Fruit fly (Drosophila melanogaster) whole organism, prepupa: ENCODE data around the gene dmrt93B.

Experiments used
- Blimp-1 ChIP-seq: fragments of 200-800 bp; sonication (Bioruptor generic); optimal IDR thresholded peaks from 3 replicates; lab custom pipeline; 2017; ENCODE audit warnings: missing biosample characterization, missing genetic modification characterization, mild to moderate bottlenecking, moderate library complexity, missing genetic modification reagents
- CG10631 ChIP-seq: fragments of 200-800 bp; sonication (Bioruptor generic); optimal IDR thresholded peaks from 2 replicates; lab custom pipeline; 2016; ENCODE audit warnings: missing biosample characterization, missing genetic modification characterization
- CG10669 ChIP-seq: fragments of 200-800 bp; sonication (Bioruptor generic); optimal IDR thresholded peaks from 3 replicates; lab custom pipeline; 2018; ENCODE audit warnings: missing biosample characterization, mild to moderate bottlenecking, missing genetic modification characterization, moderate library complexity
- CG11294 ChIP-seq: fragments of 200-800 bp; sonication (Bioruptor generic); IDR thresholded peaks from 2 replicates; pipeline ENCODE4 v1.3.6; 2022; ENCODE audit warnings: missing biosample characterization, missing genetic modification characterization
- CG11762 ChIP-seq: fragments of 200-800 bp; sonication (Bioruptor generic); optimal IDR thresholded peaks from 3 replicates; lab custom pipeline; 2016; ENCODE audit warnings: missing biosample characterization, missing genetic modification characterization; ENCODE audit not compliant: insufficient read depth
- CG11902 ChIP-seq: fragments of 200-800 bp; sonication (Bioruptor generic); optimal IDR thresholded peaks from 3 replicates; lab custom pipeline; 2016; ENCODE audit warnings: missing biosample characterization, missing genetic modification characterization
- CG15336 ChIP-seq: fragments of 200-800 bp; sonication (Bioruptor generic); IDR thresholded peaks from 2 replicates; pipeline ENCODE4 v1.3.6; 2022; ENCODE audit warnings: missing biosample characterization, missing genetic modification characterization
- CG16779 ChIP-seq: fragments of 200-800 bp; sonication (Bioruptor generic); optimal IDR thresholded peaks from 3 replicates; lab custom pipeline; 2017; ENCODE audit warnings: missing biosample characterization, mild to moderate bottlenecking, missing genetic modification characterization
- CG3032 ChIP-seq: fragments of 200-800 bp; optimal IDR thresholded peaks from 2 replicates; lab custom pipeline; 2019; ENCODE audit warnings: missing biosample characterization, mild to moderate bottlenecking, missing genetic modification characterization, moderate library complexity
- CG32006 ChIP-seq: fragments of 200-800 bp; sonication (Bioruptor generic); optimal IDR thresholded peaks from 3 replicates; lab custom pipeline; 2017; ENCODE audit warnings: missing biosample characterization, mild to moderate bottlenecking, missing genetic modification characterization
- CG34406 ChIP-seq: fragments of 200-800 bp; sonication (Bioruptor generic); optimal IDR thresholded peaks from 3 replicates; lab custom pipeline; 2016; ENCODE audit warnings: missing biosample characterization, missing genetic modification characterization
- CG3919 ChIP-seq: fragments of 200-800 bp; sonication (Bioruptor generic); optimal IDR thresholded peaks from 3 replicates; lab custom pipeline; 2016; ENCODE audit warnings: missing biosample characterization, missing genetic modification characterization
- CG4318 ChIP-seq: fragments of 200-800 bp; sonication (Bioruptor generic); optimal IDR thresholded peaks from 3 replicates; lab custom pipeline; 2017; ENCODE audit warnings: missing biosample characterization, mild to moderate bottlenecking, missing genetic modification characterization
- CG6276 ChIP-seq: fragments of 200-800 bp; sonication (Bioruptor generic); optimal IDR thresholded peaks from 2 replicates; lab custom pipeline; 2017; ENCODE audit warnings: missing biosample characterization, mild to moderate bottlenecking, missing genetic modification characterization
- CG6792 ChIP-seq: fragments of 200-800 bp; sonication (Bioruptor generic); optimal IDR thresholded peaks from 3 replicates; lab custom pipeline; 2016; ENCODE audit warnings: missing biosample characterization, missing genetic modification characterization
- CG6808 ChIP-seq: fragments of 200-800 bp; sonication (Bioruptor generic); optimal IDR thresholded peaks from 3 replicates; lab custom pipeline; 2017; ENCODE audit warnings: missing biosample characterization, missing genetic modification characterization, mild to moderate bottlenecking, moderate library complexity, missing genetic modification reagents
- CG6854 ChIP-seq: fragments of 200-800 bp; sonication (Bioruptor generic); optimal IDR thresholded peaks from 2 replicates; lab custom pipeline; 2017; ENCODE audit warnings: missing biosample characterization, mild to moderate bottlenecking, missing genetic modification characterization
- CG7368 ChIP-seq: fragments of 200-800 bp; sonication (Bioruptor generic); optimal IDR thresholded peaks from 3 replicates; lab custom pipeline; 2016; ENCODE audit warnings: missing biosample characterization, missing genetic modification characterization
- CG8119 ChIP-seq: fragments of 200-800 bp; sonication (Bioruptor generic); IDR thresholded peaks from 3 replicates; pipeline ENCODE4 v1.3.6; 2022; ENCODE audit warnings: missing biosample characterization, missing genetic modification characterization
- CG8319 ChIP-seq: fragments of 200-800 bp; sonication (Bioruptor generic); optimal IDR thresholded peaks from 3 replicates; lab custom pipeline; 2016; ENCODE audit warnings: missing biosample characterization, missing genetic modification characterization
- CG8632 ChIP-seq: fragments of 200-800 bp; sonication (Bioruptor generic); optimal IDR thresholded peaks from 3 replicates; lab custom pipeline; 2016; ENCODE audit warnings: missing biosample characterization, missing genetic modification characterization
- Eip75B ChIP-seq: fragments of 200-800 bp; sonication (Bioruptor generic); optimal IDR thresholded peaks from 3 replicates; lab custom pipeline; 2016; ENCODE audit warnings: missing biosample characterization, missing genetic modification characterization
- Eip78C ChIP-seq: fragments of 200-800 bp; sonication (Bioruptor generic); peaks from one replicate; lab custom pipeline; 2016; ENCODE audit warnings: missing biosample characterization, missing genetic modification characterization
- Ets21C ChIP-seq: fragments of 200-800 bp; sonication (Bioruptor generic); optimal IDR thresholded peaks from 3 replicates; lab custom pipeline; 2016; ENCODE audit warnings: missing biosample characterization, missing genetic modification characterization
- Ets96B ChIP-seq: fragments of 200-800 bp; optimal IDR thresholded peaks from 2 replicates; lab custom pipeline; 2019; ENCODE audit warnings: missing biosample characterization, mild to moderate bottlenecking, missing genetic modification characterization, moderate library complexity
- Hr38 ChIP-seq: sonication (Bioruptor generic); optimal IDR thresholded peaks from 2 replicates; lab custom pipeline; 2016; ENCODE audit warnings: missing biosample characterization, missing genetic modification characterization
- Lpt ChIP-seq: fragments of 200-800 bp; sonication (Bioruptor generic); optimal IDR thresholded peaks from 3 replicates; lab custom pipeline; 2016; ENCODE audit warnings: missing biosample characterization, missing genetic modification characterization
- Met ChIP-seq: fragments of 200-800 bp; sonication (Bioruptor generic); optimal IDR thresholded peaks from 3 replicates; lab custom pipeline; 2016; ENCODE audit warnings: missing biosample characterization, missing genetic modification characterization
- Smox ChIP-seq: fragments of 200-800 bp; sonication (Bioruptor generic); optimal IDR thresholded peaks from 3 replicates; lab custom pipeline; 2016; ENCODE audit warnings: missing biosample characterization, missing genetic modification characterization
- Sox102F ChIP-seq: fragments of 200-800 bp; sonication (Bioruptor generic); optimal IDR thresholded peaks from 2 replicates; lab custom pipeline; 2016; ENCODE audit warnings: missing biosample characterization, mild to moderate bottlenecking, missing genetic modification characterization
- Sox14 ChIP-seq: fragments of 200-800 bp; sonication (Bioruptor generic); optimal IDR thresholded peaks from 3 replicates; lab custom pipeline; 2016; ENCODE audit warnings: missing biosample characterization, missing genetic modification characterization
- acj6 ChIP-seq: fragments of 200-800 bp; sonication (Bioruptor generic); optimal IDR thresholded peaks from 3 replicates; lab custom pipeline; 2016; ENCODE audit warnings: missing biosample characterization, missing genetic modification characterization
- cyc ChIP-seq: fragments of 200-800 bp; sonication (Bioruptor generic); optimal IDR thresholded peaks from 3 replicates; lab custom pipeline; 2016; ENCODE audit warnings: missing biosample characterization, missing genetic modification characterization
- dac ChIP-seq: fragments of 200-800 bp; sonication (Bioruptor generic); optimal IDR thresholded peaks from 2 replicates; lab custom pipeline; 2017; ENCODE audit warnings: missing biosample characterization, mild to moderate bottlenecking, missing genetic modification characterization
- dsx ChIP-seq: fragments of 200-800 bp; optimal IDR thresholded peaks from 3 replicates; lab custom pipeline; 2019; ENCODE audit warnings: missing biosample characterization, mild to moderate bottlenecking, missing genetic modification characterization, moderate library complexity; ENCODE audit not compliant: poor library complexity, severe bottlenecking
- eg ChIP-seq: fragments of 200-800 bp; sonication (Bioruptor generic); IDR thresholded peaks from 3 replicates; pipeline ENCODE4 v1.3.6; 2022; ENCODE audit warnings: missing biosample characterization, missing genetic modification characterization
- fd59A ChIP-seq: fragments of 200-800 bp; sonication (Bioruptor generic); optimal IDR thresholded peaks from 2 replicates; lab custom pipeline; 2017; ENCODE audit warnings: missing biosample characterization, mild to moderate bottlenecking, missing genetic modification characterization, missing genetic modification reagents
- fd85E ChIP-seq: fragments of 200-800 bp; sonication (Bioruptor generic); optimal IDR thresholded peaks from 3 replicates; lab custom pipeline; 2016; ENCODE audit warnings: missing biosample characterization, missing genetic modification characterization
- fkh ChIP-seq: fragments of 200-800 bp; sonication (Bioruptor generic); optimal IDR thresholded peaks from 3 replicates; lab custom pipeline; 2017; ENCODE audit warnings: missing biosample characterization, mild to moderate bottlenecking, missing genetic modification characterization, moderate library complexity
- pdm3 ChIP-seq: fragments of 200-800 bp; sonication (Bioruptor generic); optimal IDR thresholded peaks from 3 replicates; lab custom pipeline; 2016; ENCODE audit warnings: missing biosample characterization, missing genetic modification characterization
- salr ChIP-seq, 2 experiments: fragments of 200-800 bp; sonication (Bioruptor generic); optimal IDR thresholded peaks; 3 replicates each; lab custom pipeline; 2016 to 2018; ENCODE audit warnings: missing biosample characterization in 2 of 2, missing genetic modification characterization in 2 of 2, mild to moderate bottlenecking in 1 of 2
- ss ChIP-seq, 2 experiments: fragments of 200-800 bp; sonication (Bioruptor generic); optimal IDR thresholded peaks; 2 replicates in 1 of 2; 3 replicates in 1 of 2; lab custom pipeline; 2017 to 2018; ENCODE audit warnings: mild to moderate bottlenecking in 2 of 2, missing biosample characterization in 2 of 2, missing genetic modification characterization in 2 of 2, moderate library complexity in 1 of 2
- svp ChIP-seq: fragments of 200-800 bp; sonication (Bioruptor generic); peaks from one replicate; lab custom pipeline; 2016; ENCODE audit warnings: missing biosample characterization, missing genetic modification characterization
- topi ChIP-seq: fragments of 200-800 bp; sonication (Bioruptor generic); optimal IDR thresholded peaks from 3 replicates; lab custom pipeline; 2016; ENCODE audit warnings: missing biosample characterization, missing genetic modification characterization

Gene dmrt93B

dm6 chr3R:21096532-21097143 lies 22.8 kb downstream of the dmrt93B start:
- TF ChIP-seq svp (GFP tag; lab: Kevin White, UChicago) (no peak), dsx (GFP tag; lab: Kevin White, UChicago) (no peak), CG6854 (GFP tag; lab: Kevin White, UChicago) (peak; percentile 29), pdm3 (no peak), CG11294 (GFP tag; lab: Robert Waterston, UW) (no peak), Smox (no peak), Ets96B (tag; lab: Kevin White, UChicago) (no peak), fd59A (GFP tag; lab: Kevin White, UChicago) (no peak), Sox102F (GFP tag; lab: Kevin White, UChicago) (no peak), CG6808 (GFP tag; lab: Kevin White, UChicago) (no peak), CG8632 (no peak), CG32006 (GFP tag; lab: Kevin White, UChicago) (no peak), cyc (no peak), CG4318 (GFP tag; lab: Kevin White, UChicago) (no peak), Met (GFP tag; lab: Kevin White, UChicago) (no peak), CG10631 (GFP tag; lab: Kevin White, UChicago) (no peak), CG8119 (no peak), Blimp-1 (GFP tag; lab: Kevin White, UChicago) (peak; percentile 28), fd85E (GFP tag; lab: Kevin White, UChicago) (no peak), salr (GFP tag; optimal IDR thresholded peaks at IDR 0.05; lab: Kevin White, UChicago) (no peak), CG11762 (no peak), Eip78C (GFP tag; lab: Kevin White, UChicago) (peak; percentile 2), CG6792 (no peak), CG3032 (no peak), Hr38 (GFP tag; lab: Kevin White, UChicago) (no peak), CG7368 (no peak), CG10669 (no peak), CG6276 (GFP tag; lab: Kevin White, UChicago) (no peak), eg (GFP tag; lab: Robert Waterston, UW) (no peak), CG16779 (no peak), Eip75B (no peak), acj6 (GFP tag; lab: Kevin White, UChicago) (no peak), Lpt (GFP tag; lab: Kevin White, UChicago) (no peak), Ets21C (GFP tag; lab: Kevin White, UChicago) (no peak), CG11902 (GFP tag; lab: Kevin White, UChicago) (no peak), CG3919 (no peak), CG8319 (GFP tag; lab: Kevin White, UChicago) (no peak), dac (GFP tag; lab: Kevin White, UChicago) (no peak), CG15336 (GFP tag; lab: Robert Waterston, UW) (peak; percentile 39; the same call in 1 of the 2 replicates), CG34406 (GFP tag; lab: Kevin White, UChicago) (no peak), topi (GFP tag; lab: Kevin White, UChicago) (no peak), Sox14 (GFP tag; lab: Kevin White, UChicago) (no peak), fkh (GFP tag; lab: Kevin White, UChicago) (no peak), ss (GFP tag; optimal IDR thresholded peaks at IDR 0.05; lab: Kevin White, UChicago) (peak in 1 of 2 experiments; percentile 28)
- TF ChIP-seq, all 60 proteins: peak for 5
